Worm (Caenorhabditis elegans) whole organism, L2 larva: ENCODE data around the gene F40F9.10.

Experiments used
- ZK546.5 ChIP-seq: sonication (generic microtip); optimal IDR thresholded peaks from 2 replicates; lab custom pipeline; 2017; ENCODE audit warnings: missing biosample characterization, missing genetic modification characterization
- ceh-82 ChIP-seq: fragments of 150-350 bp; optimal IDR thresholded peaks from 2 replicates; lab custom pipeline; 2014; ENCODE audit warnings: missing biosample characterization, missing genetic modification characterization

- TF ChIP-seq ceh-82 (tag; lab: Kevin White, UChicago), result no peak
- no peak for TF ChIP-seq ZK546.5
Observed at ce11 chrV:9690728-9691127, 22.7 kb downstream of the F40F9.10 start.
